Worm (Caenorhabditis elegans): ENCODE results near the gene nfki-1.

- no peak for TF ChIP-seq nhr-28 (tag; optimal IDR thresholded peaks at IDR 0.05)
- TF ChIP-seq mab-5 (tag; optimal IDR thresholded peaks at IDR 0.05): no peak
- peak; percentile 21 for TF ChIP-seq nhr-237 (tag; optimal IDR thresholded peaks at IDR 0.05)
- TF ChIP-seq unc-39 (tag; optimal IDR thresholded peaks at IDR 0.05): no peak
- peak; percentile 33 for TF ChIP-seq lin-13 (tag; optimal IDR thresholded peaks at IDR 0.05)
- peak; percentile 1 for TF ChIP-seq unc-62 (GFP tag; optimal IDR thresholded peaks at IDR 0.05)
Observed at ce11 chrX:15365235-15365634, 10.2 kb downstream of the nfki-1 start.

Data from whole organism, mixed stage, embryonic.